Fruit fly (Drosophila melanogaster) whole organism, embryonic: ENCODE data around the gene CG44037.
A peak's percentile ranks its signal among the peaks of the same experiment; 100 is the strongest.

Experiments
- Asciz ChIP-seq: fragments of 200-800 bp; sonication (Bioruptor generic); optimal IDR thresholded peaks from 2 replicates; lab custom pipeline; 2017; ENCODE audit warnings: missing biosample characterization, mild to moderate bottlenecking, missing genetic modification characterization, missing genetic modification reagents
- Bgb ChIP-seq: fragments of 200-800 bp; sonication (Bioruptor generic); IDR thresholded peaks from 2 replicates; pipeline ENCODE4 v1.3.6; 2022; ENCODE audit warnings: missing biosample characterization, missing genetic modification characterization; ENCODE audit not compliant: partially characterized antibody
- CG10654 ChIP-seq: fragments of 200-800 bp; sonication (Bioruptor generic); optimal IDR thresholded peaks from 2 replicates; lab custom pipeline; 2016; ENCODE audit warnings: missing biosample characterization, missing genetic modification characterization
- CG12219 ChIP-seq: fragments of 200-800 bp; sonication (Bioruptor generic); optimal IDR thresholded peaks from 3 replicates; lab custom pipeline; 2018; ENCODE audit warnings: missing biosample characterization, mild to moderate bottlenecking, missing genetic modification characterization
- CG12942 ChIP-seq: fragments of 200-800 bp; sonication (Bioruptor generic); optimal IDR thresholded peaks from 3 replicates; lab custom pipeline; 2016; ENCODE audit warnings: missing biosample characterization, missing genetic modification characterization
- CG14441 ChIP-seq: fragments of 200-800 bp; sonication (Bioruptor generic); IDR thresholded peaks from 2 replicates; pipeline ENCODE4 v1.3.6; 2022; ENCODE audit warnings: missing biosample characterization, missing genetic modification characterization
- CG16779 ChIP-seq: fragments of 200-800 bp; sonication (Bioruptor generic); IDR thresholded peaks from 2 replicates; pipeline ENCODE4 v1.3.6; 2022; ENCODE audit warnings: missing biosample characterization, missing genetic modification characterization
- CG2120 ChIP-seq: fragments of 200-800 bp; sonication (Bioruptor generic); optimal IDR thresholded peaks from 3 replicates; lab custom pipeline; 2016; ENCODE audit warnings: missing biosample characterization, missing genetic modification characterization
- CG34224 ChIP-seq: fragments of 200-800 bp; sonication (Bioruptor generic); IDR thresholded peaks from 3 replicates; pipeline ENCODE4 v1.3.6; 2022; ENCODE audit warnings: missing biosample characterization, missing genetic modification characterization; ENCODE audit not compliant: partially characterized antibody
- CG4617 ChIP-seq: fragments of 200-800 bp; sonication (Bioruptor generic); optimal IDR thresholded peaks from 3 replicates; lab custom pipeline; 2016; ENCODE audit warnings: missing biosample characterization, missing genetic modification characterization, borderline replicate concordance
- CG4707 ChIP-seq: fragments of 200-800 bp; sonication (Bioruptor generic); optimal IDR thresholded peaks from 2 replicates; lab custom pipeline; 2018; ENCODE audit warnings: missing biosample characterization, mild to moderate bottlenecking, missing genetic modification characterization, moderate library complexity
- CG6683 ChIP-seq: fragments of 200-800 bp; sonication (Bioruptor generic); optimal IDR thresholded peaks from 2 replicates; lab custom pipeline; 2017; ENCODE audit warnings: missing biosample characterization, mild to moderate bottlenecking, missing genetic modification characterization, missing genetic modification reagents
- CG6791 ChIP-seq: fragments of 200-800 bp; sonication (Bioruptor generic); IDR thresholded peaks from 3 replicates; pipeline ENCODE4 v1.3.6; 2022; ENCODE audit warnings: missing biosample characterization, missing genetic modification characterization; ENCODE audit not compliant: partially characterized antibody
- CG7271 ChIP-seq: fragments of 200-800 bp; sonication (Bioruptor generic); optimal IDR thresholded peaks from 2 replicates; lab custom pipeline; 2018; ENCODE audit warnings: missing biosample characterization, mild to moderate bottlenecking, missing genetic modification characterization, moderate library complexity
- Hr78 ChIP-seq, 2 experiments: fragments of 200-800 bp in 1 of 2; fragments of >200 bp in 1 of 2; sonication (Bioruptor generic) in 1 of 2; optimal IDR thresholded peaks; 2 replicates each; lab custom pipeline; 2017 to 2019; ENCODE audit warnings: missing biosample characterization in 2 of 2, missing genetic modification characterization in 2 of 2, mild to moderate bottlenecking in 1 of 2, moderate library complexity in 1 of 2
- NK7.1 ChIP-seq: fragments of 200-800 bp; sonication (Bioruptor generic); optimal IDR thresholded peaks from 3 replicates; lab custom pipeline; 2016; ENCODE audit warnings: missing biosample characterization, missing genetic modification characterization
- Nf-YB ChIP-seq: fragments of 200-800 bp; sonication (Bioruptor generic); optimal IDR thresholded peaks from 3 replicates; lab custom pipeline; 2019; ENCODE audit warnings: missing biosample characterization, mild to moderate bottlenecking, missing genetic modification characterization, moderate library complexity
- NfI ChIP-seq: fragments of 200-800 bp; sonication (Bioruptor generic); optimal IDR thresholded peaks from 3 replicates; lab custom pipeline; 2018; ENCODE audit warnings: missing biosample characterization, mild to moderate bottlenecking, missing genetic modification characterization, moderate library complexity
- Oaz ChIP-seq: fragments of 200-800 bp; sonication (Bioruptor generic); IDR thresholded peaks from 2 replicates; pipeline ENCODE4 v1.3.6; 2022; ENCODE audit warnings: missing biosample characterization, missing genetic modification characterization
- Opbp ChIP-seq: fragments of 200-800 bp; sonication (Bioruptor generic); IDR thresholded peaks from 3 replicates; pipeline ENCODE4 v1.3.6; 2022; ENCODE audit warnings: missing biosample characterization, missing genetic modification characterization; ENCODE audit not compliant: partially characterized antibody
- Rfx ChIP-seq: fragments of 200-800 bp; sonication (Bioruptor generic); IDR thresholded peaks from 2 replicates; pipeline ENCODE4 v1.3.6; 2022; ENCODE audit warnings: missing biosample characterization, missing genetic modification characterization
- Rx ChIP-seq: fragments of 200-800 bp; sonication (Bioruptor generic); IDR thresholded peaks from 2 replicates; pipeline ENCODE4 v1.3.6; 2022; ENCODE audit warnings: missing biosample characterization, missing genetic modification characterization
- Scr ChIP-seq: fragments of 200-800 bp; sonication (Bioruptor generic); IDR thresholded peaks from 2 replicates; pipeline ENCODE4 v1.3.6; 2022; ENCODE audit warnings: missing biosample characterization, missing genetic modification characterization; ENCODE audit not compliant: partially characterized antibody
- Sin3A ChIP-seq: fragments of >200 bp; optimal IDR thresholded peaks from 2 replicates; lab custom pipeline; 2018
- Sry-δ ChIP-seq: fragments of 200-800 bp; sonication (Bioruptor generic); optimal IDR thresholded peaks from 2 replicates; lab custom pipeline; 2016; ENCODE audit warnings: missing biosample characterization, missing genetic modification characterization
- Ssrp ChIP-seq: fragments of 200-800 bp; sonication (Bioruptor generic); optimal IDR thresholded peaks from 2 replicates; lab custom pipeline; 2018; ENCODE audit warnings: missing biosample characterization, mild to moderate bottlenecking, missing genetic modification characterization, moderate library complexity
- Xrp1 ChIP-seq: fragments of 200-800 bp; sonication (Bioruptor generic); IDR thresholded peaks from 2 replicates; pipeline ENCODE4 v1.3.6; 2022; ENCODE audit warnings: missing biosample characterization, missing genetic modification characterization
- bigmax ChIP-seq: fragments of 200-800 bp; sonication (Bioruptor generic); optimal IDR thresholded peaks from 2 replicates; lab custom pipeline; 2018; ENCODE audit warnings: missing biosample characterization, mild to moderate bottlenecking, missing genetic modification characterization
- bowl ChIP-seq: fragments of 200-800 bp; sonication (Bioruptor generic); IDR thresholded peaks from 2 replicates; pipeline ENCODE4 v1.3.6; 2022; ENCODE audit warnings: missing biosample characterization, missing genetic modification characterization
- cad ChIP-seq: fragments of >200 bp; optimal IDR thresholded peaks from 2 replicates; lab custom pipeline; 2017; ENCODE audit warnings: missing biosample characterization, missing genetic modification characterization
- ci ChIP-seq: fragments of 200-800 bp; sonication (Bioruptor generic); IDR thresholded peaks from 3 replicates; pipeline ENCODE4 v1.3.6; 2022; ENCODE audit warnings: missing biosample characterization, missing genetic modification characterization
- cwo ChIP-seq: fragments of 200-800 bp; sonication (Bioruptor generic); optimal IDR thresholded peaks from 3 replicates; lab custom pipeline; 2017; ENCODE audit warnings: missing biosample characterization, missing genetic modification characterization, mild to moderate bottlenecking, moderate library complexity, missing genetic modification reagents
- dm ChIP-seq: fragments of 200-800 bp; sonication (Bioruptor generic); optimal IDR thresholded peaks from 3 replicates; lab custom pipeline; 2016; ENCODE audit warnings: missing biosample characterization, missing genetic modification characterization
- dmrt99B ChIP-seq: fragments of 200-800 bp; sonication (Bioruptor generic); optimal IDR thresholded peaks from 2 replicates; lab custom pipeline; 2018; ENCODE audit warnings: missing biosample characterization, mild to moderate bottlenecking, missing genetic modification characterization, moderate library complexity
- fd96Cb ChIP-seq: fragments of 200-800 bp; sonication (Bioruptor generic); optimal IDR thresholded peaks from 2 replicates; lab custom pipeline; 2018; ENCODE audit warnings: missing biosample characterization, mild to moderate bottlenecking, missing genetic modification characterization, moderate library complexity
- gsb ChIP-seq: fragments of 200-800 bp; sonication (Bioruptor generic); IDR thresholded peaks from 2 replicates; pipeline ENCODE4 v1.3.6; 2022; ENCODE audit warnings: missing biosample characterization, missing genetic modification characterization
- gt ChIP-seq: fragments of 200-800 bp; sonication (Bioruptor generic); IDR thresholded peaks from 2 replicates; pipeline ENCODE4 v1.3.6; 2022; ENCODE audit warnings: missing biosample characterization, missing genetic modification characterization
- hbn ChIP-seq: fragments of 200-800 bp; sonication (Bioruptor generic); IDR thresholded peaks from 2 replicates; pipeline ENCODE4 v1.3.6; 2022; ENCODE audit warnings: missing biosample characterization, missing genetic modification characterization; ENCODE audit not compliant: partially characterized antibody
- hth ChIP-seq: fragments of >200 bp; optimal IDR thresholded peaks from 2 replicates; lab custom pipeline; 2017; ENCODE audit warnings: inconsistent platforms
- inv ChIP-seq: fragments of 200-800 bp; sonication (Bioruptor generic); IDR thresholded peaks from 2 replicates; pipeline ENCODE4 v1.3.6; 2022; ENCODE audit warnings: missing biosample characterization, missing genetic modification characterization; ENCODE audit not compliant: partially characterized antibody
- lilli ChIP-seq: fragments of 200-800 bp; sonication (Bioruptor generic); optimal IDR thresholded peaks from 3 replicates; lab custom pipeline; 2016; ENCODE audit warnings: missing biosample characterization, missing genetic modification characterization
- nmo ChIP-seq: fragments of 200-800 bp; sonication (Bioruptor generic); optimal IDR thresholded peaks from 2 replicates; lab custom pipeline; 2018; ENCODE audit warnings: missing biosample characterization, mild to moderate bottlenecking, missing genetic modification characterization, moderate library complexity
- nom ChIP-seq: fragments of 200-800 bp; sonication (Bioruptor generic); optimal IDR thresholded peaks from 2 replicates; lab custom pipeline; 2017; ENCODE audit warnings: missing biosample characterization, missing genetic modification characterization, mild to moderate bottlenecking, moderate library complexity, missing genetic modification reagents
- p53 ChIP-seq: fragments of 200-800 bp; sonication (Bioruptor generic); optimal IDR thresholded peaks from 2 replicates; lab custom pipeline; 2016; ENCODE audit warnings: missing biosample characterization, missing genetic modification characterization
- peb ChIP-seq: fragments of 200-800 bp; sonication (Bioruptor generic); IDR thresholded peaks from 2 replicates; pipeline ENCODE4 v1.3.6; 2022; ENCODE audit warnings: missing biosample characterization, missing genetic modification characterization
- pzg ChIP-seq: fragments of 200-800 bp; sonication (Bioruptor generic); optimal IDR thresholded peaks from 3 replicates; lab custom pipeline; 2018; ENCODE audit warnings: missing biosample characterization, mild to moderate bottlenecking, missing genetic modification characterization, moderate library complexity
- sd ChIP-seq: fragments of 200-800 bp; sonication (Bioruptor generic); optimal IDR thresholded peaks from 3 replicates; lab custom pipeline; 2018; ENCODE audit warnings: missing biosample characterization, mild to moderate bottlenecking, missing genetic modification characterization, moderate library complexity
- seq ChIP-seq: fragments of 200-800 bp; sonication (Bioruptor generic); IDR thresholded peaks from 2 replicates; pipeline ENCODE4 v1.3.6; 2022; ENCODE audit warnings: missing biosample characterization, missing genetic modification characterization
- twi ChIP-seq: fragments of 200-800 bp; optimal IDR thresholded peaks from 2 replicates; lab custom pipeline; 2019; ENCODE audit warnings: missing biosample characterization, mild to moderate bottlenecking, missing genetic modification characterization, moderate library complexity
- zf30C ChIP-seq: fragments of 200-800 bp; sonication (Bioruptor generic); optimal IDR thresholded peaks from 3 replicates; lab custom pipeline; 2018; ENCODE audit warnings: missing biosample characterization, mild to moderate bottlenecking, missing genetic modification characterization

Gene CG44037

dm6 chr3R:12280729-12281342, 22.3 kb downstream of the CG44037 start (continued):
- TF ChIP-seq Bgb (peak; percentile 94), p53 (GFP tag; lab: Kevin White, UChicago) (no peak), CG6683 (GFP tag; lab: Kevin White, UChicago) (no peak), cad (GFP tag; lab: Kevin White, UChicago) (no peak), NK7.1 (GFP tag; lab: Kevin White, UChicago) (no peak), Rx (GFP tag; lab: Robert Waterston, UW) (no peak), Sry-δ (GFP tag; lab: Kevin White, UChicago) (no peak), ci (peak; percentile 22; the same call in 1 of the 3 replicates), CG7271 (tag; lab: Kevin White, UChicago) (no peak), CG12942 (no peak), CG6791 (peak; percentile 70; the same call in 2 of the 3 replicates), CG16779 (no peak), twi (tag; lab: Kevin White, UChicago) (no peak), CG14441 (no peak), dm (GFP tag; lab: Kevin White, UChicago) (no peak), CG34224 (no peak; the same call in 2 of the 3 replicates), CG10654 (GFP tag; lab: Kevin White, UChicago) (no peak), gsb (no peak), pzg (GFP tag; lab: Kevin White, UChicago) (no peak), Oaz (no peak), gt (GFP tag; lab: Robert Waterston, UW) (no peak), hbn (GFP tag; lab: Robert Waterston, UW) (peak; percentile 44; the same call in 1 of the 2 replicates), bowl (no peak), inv (GFP tag; lab: Robert Waterston, UW) (peak; percentile 69; the same call in 1 of the 2 replicates), nmo (GFP tag; lab: Kevin White, UChicago) (no peak), fd96Cb (no peak), CG4617 (GFP tag; lab: Kevin White, UChicago) (no peak), Nf-YB (peak; percentile 99), seq (GFP tag; lab: Robert Waterston, UW) (peak; percentile 94), nom (GFP tag; lab: Kevin White, UChicago) (peak; percentile 6), zf30C (GFP tag; lab: Kevin White, UChicago) (no peak), NfI (GFP tag; lab: Kevin White, UChicago) (no peak), Asciz (no peak), Sin3A (no peak), Hr78 (GFP tag; optimal IDR thresholded peaks at IDR 0.05; lab: Kevin White, UChicago) (peak in 1 of 2 experiments; percentile 98), Xrp1 (GFP tag; lab: Robert Waterston, UW) (no peak), cwo (GFP tag; lab: Kevin White, UChicago) (no peak), Rfx (GFP tag; lab: Robert Waterston, UW) (no peak), Opbp (GFP tag; lab: Robert Waterston, UW) (peak; percentile 81; the same call in 2 of the 3 replicates), sd (tag; lab: Kevin White, UChicago) (no peak), Ssrp (no peak), hth (lab: Kevin White, UChicago) (no peak), bigmax (GFP tag; lab: Kevin White, UChicago) (no peak), lilli (GFP tag; lab: Kevin White, UChicago) (no peak), CG12219 (GFP tag; lab: Kevin White, UChicago) (no peak), peb (GFP tag; lab: Robert Waterston, UW) (no peak), CG2120 (GFP tag; lab: Kevin White, UChicago) (no peak), Scr (GFP tag; lab: Robert Waterston, UW) (peak; percentile 70), dmrt99B (tag; lab: Kevin White, UChicago) (no peak), CG4707 (GFP tag; lab: Kevin White, UChicago) (no peak)
